Fruit fly (Drosophila melanogaster): ENCODE measurements around the gene GAA1.

GAA1 gene

dm6 chrX:5895821-5896550, 22.8 kb upstream of the GAA1 start (continued):
- TF ChIP-seq z (GFP tag; IDR thresholded peaks at IDR 0.05) (peak; percentile 88; the same call in 2 of the 3 replicates), CG7745 (tag; optimal IDR thresholded peaks at IDR 0.05) (no peak), CG7987 (GFP tag; optimal IDR thresholded peaks at IDR 0.05) (peak; percentile 58), CG2875 (GFP tag; optimal IDR thresholded peaks at IDR 0.05) (peak; percentile 91), CG13624 (GFP tag; optimal IDR thresholded peaks at IDR 0.05) (peak; percentile 80), HmgZ (tag; optimal IDR thresholded peaks at IDR 0.05) (peak; percentile 73), zfh2 (GFP tag; optimal IDR thresholded peaks at IDR 0.05) (peak; percentile 30), TFAM (GFP tag; optimal IDR thresholded peaks at IDR 0.05) (peak; percentile 64), rib (GFP tag; IDR thresholded peaks at IDR 0.05) (peak; percentile 45; the same call in 1 of the 2 replicates), Fer1 (GFP tag; optimal IDR thresholded peaks at IDR 0.05) (peak; percentile 84), CG2712 (tag; optimal IDR thresholded peaks at IDR 0.05) (peak; percentile 92), danr (GFP tag; IDR thresholded peaks at IDR 0.05) (peak; percentile 75), CG7271 (tag; optimal IDR thresholded peaks at IDR 0.05) (peak; percentile 13), CG43689 (GFP tag; IDR thresholded peaks at IDR 0.05) (peak; percentile 45; the same call in 1 of the 2 replicates), CG17328 (GFP tag; IDR thresholded peaks at IDR 0.05) (peak; percentile 94), CG6654 (GFP tag; optimal IDR thresholded peaks at IDR 0.05) (peak; percentile 76), Lpt (GFP tag; optimal IDR thresholded peaks at IDR 0.05) (no peak), CG34224 (GFP tag; IDR thresholded peaks at IDR 0.05; ENCODE audit: partially characterized antibody) (no peak), Asciz (GFP tag; optimal IDR thresholded peaks at IDR 0.05) (peak; percentile 89), CG10321 (GFP tag; IDR thresholded peaks at IDR 0.05) (peak; percentile 72), Scr (GFP tag; IDR thresholded peaks at IDR 0.05; ENCODE audit: partially characterized antibody) (no peak), CG4730 (GFP tag; IDR thresholded peaks at IDR 0.05) (peak; percentile 78), dmrt99B (tag; optimal IDR thresholded peaks at IDR 0.05) (peak; percentile 94), H15 (GFP tag; IDR thresholded peaks at IDR 0.05) (peak; percentile 91), ara (GFP tag; IDR thresholded peaks at IDR 0.05) (peak; percentile 96), CG3995 (GFP tag; optimal IDR thresholded peaks at IDR 0.05) (peak; percentile 23), CG5180 (GFP tag; optimal IDR thresholded peaks at IDR 0.05) (peak; percentile 80), D (optimal IDR thresholded peaks at IDR 0.05) (no peak), D (GFP tag; optimal IDR thresholded peaks at IDR 0.05) (peak; percentile 92), run (tag; optimal IDR thresholded peaks at IDR 0.05) (peak; percentile 70), h (optimal IDR thresholded peaks at IDR 0.05) (no peak), CG8478 (optimal IDR thresholded peaks at IDR 0.05) (no peak), wek (GFP tag; optimal IDR thresholded peaks at IDR 0.05) (peak; percentile 77), nmo (GFP tag; optimal IDR thresholded peaks at IDR 0.05) (peak; percentile 92), gro (GFP tag; optimal IDR thresholded peaks at IDR 0.05) (peak; percentile 52), Bdp1 (GFP tag; optimal IDR thresholded peaks at IDR 0.05) (peak; percentile 67), CG7357 (GFP tag; IDR thresholded peaks at IDR 0.05) (peak; percentile 78), oc (tag; optimal IDR thresholded peaks at IDR 0.05) (peak; percentile 93), Vsx1 (GFP tag; optimal IDR thresholded peaks at IDR 0.05) (peak; percentile 47), GATAe (GFP tag; conservative IDR thresholded peaks at IDR 0.05) (no peak), CG10267 (tag; optimal IDR thresholded peaks at IDR 0.05) (peak; percentile 78), CG12299 (tag; optimal IDR thresholded peaks at IDR 0.05) (peak; percentile 75), CG4854 (GFP tag; optimal IDR thresholded peaks at IDR 0.05) (peak; percentile 70), CG4328 (GFP tag; optimal IDR thresholded peaks at IDR 0.05) (peak; percentile 27), Sox100B (GFP tag; optimal IDR thresholded peaks at IDR 0.05) (peak; percentile 83), crc (GFP tag; optimal IDR thresholded peaks at IDR 0.05) (peak; percentile 78), CG3838 (GFP tag; optimal IDR thresholded peaks at IDR 0.05) (peak; percentile 44), CG18011 (GFP tag; optimal IDR thresholded peaks at IDR 0.05) (peak; percentile 61), NC2β (GFP tag; optimal IDR thresholded peaks at IDR 0.05) (peak; percentile 88), Rfx (GFP tag; IDR thresholded peaks at IDR 0.05) (peak; percentile 83)

Data from whole organism, embryonic.